Worm (Caenorhabditis elegans) whole organism, L3 larva: Measurements from ENCODE around the gene T08G5.3.

Experiments
- fkh-2 ChIP-seq: fragments of 150-350 bp; optimal IDR thresholded peaks from 2 replicates; lab custom pipeline; 2014; ENCODE audit warnings: missing biosample characterization, missing genetic modification reagents, missing genetic modification characterization
- nhr-43 ChIP-seq: sonication (generic microtip); optimal IDR thresholded peaks from 2 replicates; lab custom pipeline; 2016; ENCODE audit warnings: mild to moderate bottlenecking, missing genetic modification characterization, missing compliant biosample characterization; ENCODE audit not compliant: poor library complexity, severe bottlenecking
- pha-4 ChIP-seq: fragments of 150-350 bp; optimal IDR thresholded peaks from 2 replicates; lab custom pipeline; 2014; ENCODE audit warnings: missing biosample characterization, missing genetic modification reagents, missing genetic modification characterization
- zag-1 ChIP-seq: fragments of 150-350 bp; optimal IDR thresholded peaks from 2 replicates; lab custom pipeline; 2014; ENCODE audit warnings: missing biosample characterization, missing genetic modification characterization

- TF ChIP-seq pha-4 (tag; lab: Kevin White, UChicago) (no peak), zag-1 (no peak), nhr-43 (tag; lab: Kevin White, UChicago) (no peak), fkh-2 (no peak)
Observed at ce11 chrV:13980807-13981206, 46.5 kb downstream of the T08G5.3 start, which contains the start of gene eol-1.
